Worm (Caenorhabditis elegans) whole organism, midembryonic: ENCODE measurements around the gene F35F11.2.

Source experiments
- T22C8.4 ChIP-seq: fragments of 200-800 bp; sonication (Bioruptor generic); IDR thresholded peaks from 2 replicates; pipeline ENCODE4 v1.3.6; 2022; ENCODE audit warnings: missing genetic modification characterization, missing compliant biosample characterization
- flt-1 ChIP-seq: fragments of 200-800 bp; sonication (Bioruptor generic); IDR thresholded peaks from 2 replicates; pipeline ENCODE4 v1.3.6; 2022; ENCODE audit warnings: missing genetic modification characterization, missing compliant biosample characterization
- ref-1 ChIP-seq: fragments of 200-800 bp; sonication (Bioruptor generic); conservative IDR thresholded peaks from 2 replicates; pipeline ENCODE4 v1.3.6; 2022; ENCODE audit warnings: missing genetic modification reagents, missing genetic modification characterization, missing compliant biosample characterization
- ztf-23 ChIP-seq: fragments of 200-800 bp; sonication (Bioruptor generic); IDR thresholded peaks from 2 replicates; pipeline ENCODE4 v1.3.6; 2022; ENCODE audit warnings: missing genetic modification reagents, missing genetic modification characterization, missing compliant biosample characterization

DNA sequence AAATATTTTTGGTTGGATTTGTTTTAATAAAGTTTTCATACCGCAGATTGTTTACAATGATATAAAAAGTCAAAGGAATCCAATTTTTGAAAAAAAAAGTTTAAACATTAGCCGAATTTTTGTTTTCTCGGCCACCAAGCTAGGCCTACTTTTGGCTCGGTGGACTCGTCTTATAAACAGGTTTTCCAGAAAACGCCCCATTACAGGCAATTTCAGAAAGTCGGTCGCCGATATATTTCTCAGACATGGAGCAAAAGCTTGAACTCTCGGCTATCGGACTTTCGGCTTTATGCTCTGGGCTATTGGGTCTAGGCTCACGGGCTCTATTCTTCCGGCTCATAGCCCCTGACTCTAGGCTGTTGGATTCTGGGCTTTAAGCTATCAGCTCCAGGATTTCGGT lies 43.0 kb downstream of the F35F11.2 start:
- TF ChIP-seq ztf-23 = no peak
- no peak for TF ChIP-seq flt-1 (GFP tag; lab: Robert Waterston, UW)
- TF ChIP-seq T22C8.4 = no peak
- no peak for TF ChIP-seq ref-1 (GFP tag; lab: Robert Waterston, UW)
